Worm (Caenorhabditis elegans) whole organism, L1 larva: ENCODE measurements around the gene T28A8.6.

ENCODE experiments used
- C34B4.2 ChIP-seq: sonication (generic microtip); optimal IDR thresholded peaks from 2 replicates; lab custom pipeline; 2017; ENCODE audit warnings: mild to moderate bottlenecking, missing genetic modification characterization, missing compliant biosample characterization
- Y116A8C.19 ChIP-seq: sonication (generic microtip); optimal IDR thresholded peaks from 2 replicates; lab custom pipeline; 2016; ENCODE audit warnings: missing compliant biosample characterization, missing genetic modification characterization, borderline replicate concordance
- alr-1 ChIP-seq: fragments of 200-800 bp; sonication (Bioruptor generic); optimal IDR thresholded peaks from 2 replicates; lab custom pipeline; 2018; ENCODE audit warnings: borderline replicate concordance, mild to moderate bottlenecking, missing genetic modification characterization, missing compliant biosample characterization
- ama-1 ChIP-seq: fragments of 150-350 bp; optimal IDR thresholded peaks from 2 replicates; lab custom pipeline; 2014
- blmp-1 ChIP-seq: fragments of 150-350 bp; optimal IDR thresholded peaks from 2 replicates; lab custom pipeline; 2014; ENCODE audit warnings: missing biosample characterization, missing genetic modification characterization
- ceh-88 ChIP-seq: fragments of 200-800 bp; sonication (Bioruptor generic); IDR thresholded peaks from 2 replicates; pipeline ENCODE4 v1.3.6; 2022; ENCODE audit warnings: missing genetic modification characterization, missing compliant biosample characterization
- dpl-1 ChIP-seq, 3 experiments: fragments of 150-350 bp in 2 of 3; sonication (generic microtip) in 1 of 3; optimal IDR thresholded peaks; 2 replicates each; lab custom pipeline; 2014 to 2017; ENCODE audit warnings: missing biosample characterization in 3 of 3, missing genetic modification characterization in 3 of 3, missing genetic modification reagents in 3 of 3
- dsc-1 ChIP-seq: sonication (generic microtip); optimal IDR thresholded peaks from 2 replicates; lab custom pipeline; 2016; ENCODE audit warnings: mild to moderate bottlenecking, missing genetic modification characterization, missing compliant biosample characterization
- egl-27 ChIP-seq, 2 experiments: fragments of 150-350 bp in 1 of 2; sonication (generic microtip); optimal IDR thresholded peaks; 3 replicates each; lab custom pipeline; 2017 to 2018; ENCODE audit warnings: missing biosample characterization in 2 of 2, missing genetic modification characterization in 2 of 2, missing genetic modification reagents in 2 of 2
- elt-2 ChIP-seq: sonication (generic microtip); optimal IDR thresholded peaks from 2 replicates; lab custom pipeline; 2016; ENCODE audit warnings: missing genetic modification characterization, mild to moderate bottlenecking, inconsistent platforms, missing compliant biosample characterization, missing genetic modification reagents
- ets-5 ChIP-seq: fragments of 200-800 bp; sonication (Bioruptor generic); IDR thresholded peaks from 2 replicates; pipeline ENCODE4 v1.3.6; 2022; ENCODE audit warnings: missing genetic modification characterization, missing compliant biosample characterization
- fkh-10 ChIP-seq: sonication (generic microtip); optimal IDR thresholded peaks from 2 replicates; lab custom pipeline; 2017; ENCODE audit warnings: missing biosample characterization, missing genetic modification reagents, missing genetic modification characterization
- fkh-8 ChIP-seq: sonication (generic microtip); optimal IDR thresholded peaks from 2 replicates; lab custom pipeline; 2016; ENCODE audit warnings: mild to moderate bottlenecking, missing genetic modification characterization, missing compliant biosample characterization
- hlh-17 ChIP-seq: fragments of 200-800 bp; sonication (Bioruptor generic); optimal IDR thresholded peaks from 2 replicates; lab custom pipeline; 2018; ENCODE audit warnings: missing genetic modification characterization, mild to moderate bottlenecking, missing compliant biosample characterization, moderate library complexity, borderline replicate concordance
- hlh-4 ChIP-seq: sonication (generic microtip); optimal IDR thresholded peaks from 2 replicates; lab custom pipeline; 2016; ENCODE audit warnings: mild to moderate bottlenecking, missing genetic modification characterization, missing compliant biosample characterization
- isw-1 ChIP-seq: fragments of 200-800 bp; sonication (Bioruptor generic); IDR thresholded peaks from 2 replicates; pipeline ENCODE4 v1.3.6; 2022; ENCODE audit warnings: missing genetic modification characterization, missing compliant biosample characterization
- lin-13 ChIP-seq: fragments of 150-350 bp; optimal IDR thresholded peaks from 2 replicates; lab custom pipeline; 2014; ENCODE audit warnings: missing biosample characterization, missing genetic modification reagents, missing genetic modification characterization
- lin-14 ChIP-seq: fragments of 200-800 bp; sonication (Bioruptor generic); optimal IDR thresholded peaks from 2 replicates; lab custom pipeline; 2018; ENCODE audit warnings: mild to moderate bottlenecking, missing genetic modification characterization, moderate library complexity, missing compliant biosample characterization
- lin-35 ChIP-seq, 2 experiments: fragments of 150-350 bp; optimal IDR thresholded peaks; 2 replicates each; lab custom pipeline; 2014; ENCODE audit warnings: missing biosample characterization in 2 of 2, missing genetic modification characterization in 2 of 2, missing genetic modification reagents in 2 of 2
- lin-39 ChIP-seq: fragments of 150-350 bp; optimal IDR thresholded peaks from 2 replicates; lab custom pipeline; 2014; ENCODE audit warnings: missing biosample characterization, missing genetic modification reagents, missing genetic modification characterization
- lir-3 ChIP-seq: sonication (generic microtip); optimal IDR thresholded peaks from 2 replicates; lab custom pipeline; 2016; ENCODE audit warnings: mild to moderate bottlenecking, missing genetic modification characterization, moderate library complexity, missing compliant biosample characterization; ENCODE audit not compliant: poor library complexity
- mef-2 ChIP-seq: fragments of 150-350 bp; optimal IDR thresholded peaks from 2 replicates; lab custom pipeline; 2014; ENCODE audit warnings: missing biosample characterization, missing genetic modification characterization
- nhr-12 ChIP-seq: sonication (generic microtip); optimal IDR thresholded peaks from 2 replicates; lab custom pipeline; 2017; ENCODE audit warnings: missing biosample characterization, missing genetic modification characterization
- nhr-28 ChIP-seq: fragments of 150-350 bp; optimal IDR thresholded peaks from 2 replicates; lab custom pipeline; 2014; ENCODE audit warnings: missing biosample characterization, missing genetic modification characterization
- nhr-47 ChIP-seq: sonication (generic microtip); optimal IDR thresholded peaks from 2 replicates; lab custom pipeline; 2016; ENCODE audit warnings: mild to moderate bottlenecking, missing genetic modification characterization, moderate library complexity, missing compliant biosample characterization
- nhr-71 ChIP-seq: sonication (generic microtip); optimal IDR thresholded peaks from 2 replicates; lab custom pipeline; 2016; ENCODE audit warnings: mild to moderate bottlenecking, missing genetic modification characterization, moderate library complexity, missing compliant biosample characterization
- nhr-76 ChIP-seq: sonication (generic microtip); optimal IDR thresholded peaks from 2 replicates; lab custom pipeline; 2017; ENCODE audit warnings: missing biosample characterization, missing genetic modification characterization
- nhr-85 ChIP-seq: sonication (generic microtip); peaks from one replicate; lab custom pipeline; 2016; ENCODE audit warnings: missing genetic modification characterization, inconsistent platforms, missing compliant biosample characterization
- pag-3 ChIP-seq: sonication (generic microtip); optimal IDR thresholded peaks from 2 replicates; lab custom pipeline; 2017; ENCODE audit warnings: missing genetic modification characterization, mild to moderate bottlenecking, missing compliant biosample characterization, antibody characterized with exemption, borderline replicate concordance; ENCODE audit not compliant: insufficient read depth
- pax-3 ChIP-seq: fragments of 200-800 bp; sonication (Bioruptor generic); optimal IDR thresholded peaks from 2 replicates; lab custom pipeline; 2018; ENCODE audit warnings: mild to moderate bottlenecking, missing genetic modification characterization, moderate library complexity, missing compliant biosample characterization
- rnt-1 ChIP-seq: sonication (generic microtip); optimal IDR thresholded peaks from 2 replicates; lab custom pipeline; 2016; ENCODE audit warnings: mild to moderate bottlenecking, missing genetic modification characterization, moderate library complexity, missing compliant biosample characterization
- snpc-4 ChIP-seq: fragments of 150-350 bp; optimal IDR thresholded peaks from 2 replicates; lab custom pipeline; 2014; ENCODE audit warnings: missing biosample characterization, missing genetic modification characterization
- snu-23 ChIP-seq: sonication (generic microtip); optimal IDR thresholded peaks from 2 replicates; lab custom pipeline; 2016; ENCODE audit warnings: missing genetic modification characterization, missing compliant biosample characterization
- sox-4 ChIP-seq: sonication (generic microtip); optimal IDR thresholded peaks from 2 replicates; lab custom pipeline; 2016; ENCODE audit warnings: missing genetic modification characterization, missing compliant biosample characterization
- sptf-1 ChIP-seq: fragments of 150-350 bp; optimal IDR thresholded peaks from 2 replicates; lab custom pipeline; 2014; ENCODE audit warnings: missing biosample characterization, missing genetic modification characterization
- sup-37 ChIP-seq: fragments of 200-800 bp; sonication (Bioruptor generic); optimal IDR thresholded peaks from 2 replicates; lab custom pipeline; 2018; ENCODE audit warnings: mild to moderate bottlenecking, missing genetic modification characterization, missing compliant biosample characterization
- swsn-7 ChIP-seq: sonication (generic microtip); optimal IDR thresholded peaks from 2 replicates; lab custom pipeline; 2016; ENCODE audit warnings: missing genetic modification characterization, missing compliant biosample characterization
- tlp-1 ChIP-seq: fragments of 150-350 bp; optimal IDR thresholded peaks from 2 replicates; lab custom pipeline; 2014; ENCODE audit warnings: missing biosample characterization, missing genetic modification characterization
- unc-130 ChIP-seq: fragments of 150-350 bp; optimal IDR thresholded peaks from 2 replicates; lab custom pipeline; 2017; ENCODE audit warnings: missing biosample characterization, missing genetic modification characterization, inconsistent platforms
- unc-62 ChIP-seq: fragments of 150-350 bp; optimal IDR thresholded peaks from 2 replicates; lab custom pipeline; 2014; ENCODE audit warnings: missing biosample characterization, missing genetic modification reagents, missing genetic modification characterization
- unc-98 ChIP-seq: fragments of 200-800 bp; sonication (Bioruptor generic); IDR thresholded peaks from 2 replicates; pipeline ENCODE4 v1.3.6; 2022; ENCODE audit warnings: missing genetic modification characterization, missing compliant biosample characterization
- vab-15 ChIP-seq: sonication (generic microtip); optimal IDR thresholded peaks from 2 replicates; lab custom pipeline; 2017; ENCODE audit warnings: missing genotype, mild to moderate bottlenecking, missing genetic modification characterization, missing compliant biosample characterization

Gene T28A8.6

ce11 chrIII:13465918-13466592 is 32.9 kb upstream of the T28A8.6 start, which contains the start of gene cdk-5 (continued):
- TF ChIP-seq ets-5 (GFP tag; lab: Robert Waterston, UW): no peak
- peak; percentile 93 for TF ChIP-seq unc-130 (tag; lab: Kevin White, UChicago)
- peak; percentile 83 for TF ChIP-seq fkh-8
- peak; percentile 2 for TF ChIP-seq mef-2 (tag; lab: Kevin White, UChicago)
- no peak for TF ChIP-seq tlp-1 (tag; lab: Kevin White, UChicago)
- TF ChIP-seq vab-15: no peak
- peak; percentile 98 for TF ChIP-seq snu-23 (GFP tag; lab: Kevin White, UChicago)
- TF ChIP-seq alr-1 (tag; lab: Kevin White, UChicago): no peak
- peak; percentile 75 for TF ChIP-seq elt-2 (tag; lab: Kevin White, UChicago)
- TF ChIP-seq snpc-4 (tag; lab: Kevin White, UChicago): peak; percentile 87
- no peak for TF ChIP-seq nhr-28 (tag; lab: Kevin White, UChicago)
- no peak; the same call in 1 of the 2 replicates for TF ChIP-seq unc-98
- TF ChIP-seq Y116A8C.19 (tag; lab: Kevin White, UChicago): no peak
- no peak for TF ChIP-seq sptf-1 (tag; lab: Kevin White, UChicago)
- TF ChIP-seq nhr-71 (tag; lab: Kevin White, UChicago): peak; percentile 98
- peak; percentile 90 for TF ChIP-seq lin-14 (GFP tag; lab: Kevin White, UChicago)
- peak; percentile 83 for TF ChIP-seq pax-3 (tag; lab: Kevin White, UChicago)
- no peak for TF ChIP-seq egl-27 (tag; optimal IDR thresholded peaks at IDR 0.05; lab: Kevin White, UChicago)
- no peak for TF ChIP-seq hlh-17 (GFP tag; lab: Kevin White, UChicago)
- peak; percentile 85 to 91 (median 90) for TF ChIP-seq dpl-1 (GFP tag; optimal IDR thresholded peaks at IDR 0.05; lab: Kevin White, UChicago)
- TF ChIP-seq swsn-7 (tag; lab: Kevin White, UChicago): peak; percentile 97
- peak; percentile 94 for TF ChIP-seq nhr-85 (tag; lab: Kevin White, UChicago)
- TF ChIP-seq isw-1 (GFP tag; lab: Robert Waterston, UW): peak; percentile 94
- no peak for TF ChIP-seq pag-3
- no peak for TF ChIP-seq nhr-76 (tag; lab: Kevin White, UChicago)
- peak; percentile 92 to 93 for TF ChIP-seq lin-35 (GFP tag; optimal IDR thresholded peaks at IDR 0.05; lab: Kevin White, UChicago)
- TF ChIP-seq lir-3 (tag; lab: Kevin White, UChicago): peak; percentile 87
- TF ChIP-seq fkh-10 (GFP tag; lab: Kevin White, UChicago): peak; percentile 58
- TF ChIP-seq ceh-88 (GFP tag; lab: Robert Waterston, UW): peak; percentile 58
- no peak for TF ChIP-seq unc-62 (GFP tag; lab: Kevin White, UChicago)
- TF ChIP-seq sox-4 (tag; lab: Kevin White, UChicago): peak; percentile 82
- TF ChIP-seq nhr-12 (tag; lab: Kevin White, UChicago): peak; percentile 33

- TF ChIP-seq mef-2 (tag; lab: Kevin White, UChicago) (no peak), ceh-88 (GFP tag; lab: Robert Waterston, UW) (no peak), C34B4.2 (tag; lab: Kevin White, UChicago) (no peak), dpl-1 (GFP tag; optimal IDR thresholded peaks at IDR 0.05; lab: Kevin White, UChicago) (no peak), lin-13 (GFP tag; lab: Kevin White, UChicago) (no peak), sptf-1 (tag; lab: Kevin White, UChicago) (no peak), swsn-7 (tag; lab: Kevin White, UChicago) (no peak), blmp-1 (tag; lab: Kevin White, UChicago) (no peak), hlh-4 (tag; lab: Kevin White, UChicago) (no peak), sup-37 (GFP tag; lab: Kevin White, UChicago) (no peak), lin-39 (no peak), lin-35 (GFP tag; optimal IDR thresholded peaks at IDR 0.05; lab: Kevin White, UChicago) (no peak), ets-5 (GFP tag; lab: Robert Waterston, UW) (no peak), elt-2 (tag; lab: Kevin White, UChicago) (no peak), nhr-47 (tag; lab: Kevin White, UChicago) (no peak), rnt-1 (no peak), pag-3 (no peak), nhr-28 (tag; lab: Kevin White, UChicago) (no peak), dsc-1 (no peak), ama-1 (lab: Kevin White, UChicago) (no peak)
Measured at ce11 chrIII:13471504-13471903, 27.5 kb upstream of the T28A8.6 start, which contains the start of gene pssy-2. pssy-2 (plus strand) TSS chrIII:13471804.
